Fruit fly (Drosophila melanogaster): Measurements from ENCODE around the gene CG34377.

Gene CG34377

DNA sequence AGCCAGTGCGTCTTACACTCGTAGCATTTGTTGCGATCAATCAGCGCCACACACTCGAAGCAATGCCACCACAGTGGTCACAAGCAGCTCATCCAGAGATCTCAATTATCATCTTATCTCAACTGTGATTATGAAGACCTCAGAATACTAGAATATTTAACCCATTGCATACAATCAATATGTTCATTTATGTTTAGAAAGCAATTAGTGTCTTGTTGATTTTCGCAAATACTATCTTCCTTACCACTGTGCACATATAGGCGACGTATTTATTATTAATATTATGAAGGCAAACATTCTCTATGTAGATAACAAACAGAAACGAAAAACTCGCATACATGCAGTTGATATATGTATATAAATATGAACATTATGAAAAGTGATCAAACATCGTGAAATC, 34.9 kb upstream of the CG34377 start (continued):
- TF ChIP-seq ind (GFP tag; optimal IDR thresholded peaks at IDR 0.05) (peak; percentile 47), slp2 (GFP tag; optimal IDR thresholded peaks at IDR 0.05) (no peak), Deaf1 (tag; optimal IDR thresholded peaks at IDR 0.05) (peak; percentile 17), H15 (GFP tag; IDR thresholded peaks at IDR 0.05) (no peak), NfI (GFP tag; optimal IDR thresholded peaks at IDR 0.05) (peak; percentile 53), nom (GFP tag; optimal IDR thresholded peaks at IDR 0.05) (peak; percentile 44), Sry-β (GFP tag; optimal IDR thresholded peaks at IDR 0.05) (peak; percentile 42), stwl (tag; optimal IDR thresholded peaks at IDR 0.05) (peak; percentile 23), CkIIα-i1 (GFP tag; IDR thresholded peaks at IDR 0.05) (no peak), Stat92E (GFP tag; optimal IDR thresholded peaks at IDR 0.05) (peak in 1 of 3 experiments; percentile 15), danr (GFP tag; IDR thresholded peaks at IDR 0.05) (peak; percentile 58), Nf-YA (GFP tag; IDR thresholded peaks at IDR 0.05) (peak; percentile 53; the same call in 1 of the 2 replicates), chn (GFP tag; optimal IDR thresholded peaks at IDR 0.05) (peak; percentile 53), al (GFP tag; IDR thresholded peaks at IDR 0.05) (peak; percentile 37; the same call in 1 of the 2 replicates), PHDP (tag; optimal IDR thresholded peaks at IDR 0.05) (peak; percentile 77), Hr78 (GFP tag; optimal IDR thresholded peaks at IDR 0.05) (peak in 1 of 2 experiments; percentile 34), salm (tag; optimal IDR thresholded peaks at IDR 0.05) (no peak), Fer1 (GFP tag; optimal IDR thresholded peaks at IDR 0.05) (peak; percentile 40), CG18262 (tag; optimal IDR thresholded peaks at IDR 0.05) (peak; percentile 78), Abd-B (GFP tag; optimal IDR thresholded peaks at IDR 0.05) (no peak), lmd (GFP tag; IDR thresholded peaks at IDR 0.05) (peak; percentile 54), CG7271 (tag; optimal IDR thresholded peaks at IDR 0.05) (peak; percentile 82), Ravus (GFP tag; IDR thresholded peaks at IDR 0.05) (no peak; the same call in 1 of the 2 replicates), odd (GFP tag; optimal IDR thresholded peaks at IDR 0.05) (peak; percentile 55), CG13287 (GFP tag; IDR thresholded peaks at IDR 0.05; ENCODE audit: partially characterized antibody) (no peak), CG11504 (tag; optimal IDR thresholded peaks at IDR 0.05) (peak; percentile 75), btn (GFP tag; optimal IDR thresholded peaks at IDR 0.05) (peak; percentile 4), kni (GFP tag; optimal IDR thresholded peaks at IDR 0.05) (peak; percentile 78), fru (optimal IDR thresholded peaks at IDR 0.05) (no peak), Dbx (GFP tag; IDR thresholded peaks at IDR 0.05) (0 out of 3 replicates have a peak, but pooled peaks have one; percentile 25), CG11723 (GFP tag; optimal IDR thresholded peaks at IDR 0.05) (peak; percentile 47), Dp (GFP tag; optimal IDR thresholded peaks at IDR 0.05) (no peak), Antp (GFP tag; optimal IDR thresholded peaks at IDR 0.05) (peak; percentile 20), CG9797 (GFP tag; optimal IDR thresholded peaks at IDR 0.05) (no peak), Neu2 (GFP tag; optimal IDR thresholded peaks at IDR 0.05; ENCODE audit: borderline replicate concordance) (no peak), dati (GFP tag; IDR thresholded peaks at IDR 0.05) (no peak), pb (GFP tag; optimal IDR thresholded peaks at IDR 0.05) (no peak), Nf-YB (GFP tag; optimal IDR thresholded peaks at IDR 0.05) (peak; percentile 59), Pdp1 (GFP tag; optimal IDR thresholded peaks at IDR 0.05) (peak in 1 of 2 experiments; percentile 57), dpn (GFP tag; optimal IDR thresholded peaks at IDR 0.05) (peak in 1 of 2 experiments; percentile 64), CG34422 (GFP tag; IDR thresholded peaks at IDR 0.05) (peak; percentile 62; the same call in 1 of the 3 replicates), HLHmδ (GFP tag; optimal IDR thresholded peaks at IDR 0.05) (no peak), BEAF-32 (GFP tag; optimal IDR thresholded peaks at IDR 0.05) (no peak), p53 (GFP tag; optimal IDR thresholded peaks at IDR 0.05) (no peak), wdn (GFP tag; IDR thresholded peaks at IDR 0.05) (0 out of 2 replicates have a peak, but pooled peaks have one; percentile 11), sim (GFP tag; IDR thresholded peaks at IDR 0.05) (peak; percentile 69), Dad (GFP tag; optimal IDR thresholded peaks at IDR 0.05) (peak; percentile 29), CG6272 (GFP tag; IDR thresholded peaks at IDR 0.05) (peak; percentile 55), lab (GFP tag; optimal IDR thresholded peaks at IDR 0.05) (peak; percentile 69), Mad (GFP tag; optimal IDR thresholded peaks at IDR 0.05) (peak; percentile 52)
